Worm (Caenorhabditis elegans) whole organism, L4/young adult: ENCODE data around the gene ugt-59.

ENCODE experiments used
- W03F9.2 ChIP-seq: fragments of 150-350 bp; optimal IDR thresholded peaks from 2 replicates; lab custom pipeline; 2014; ENCODE audit warnings: missing biosample characterization, missing genetic modification characterization
- him-1 ChIP-seq: sonication (generic microtip); optimal IDR thresholded peaks from 2 replicates; lab custom pipeline; 2016; ENCODE audit warnings: missing genotype, missing genetic modification reagents, missing genetic modification characterization, missing compliant biosample characterization

- TF ChIP-seq him-1 (tag; lab: Kevin White, UChicago) (no peak), W03F9.2 (tag; lab: Kevin White, UChicago) (no peak)
These were observed 22.5 kb downstream of the ugt-59 start for ce11 chrIV:10382894-10383293.
